Worm (Caenorhabditis elegans) whole organism, L4 larva: ENCODE measurements around the gene iars-1.

Experiments
- F26F4.8 ChIP-seq: fragments of 200-800 bp; sonication (Bioruptor generic); conservative IDR thresholded peaks from 2 replicates; pipeline ENCODE4 v1.3.6; 2022; ENCODE audit warnings: missing genetic modification characterization, missing compliant biosample characterization
- R02D3.7 ChIP-seq: fragments of 150-350 bp; sonication (generic microtip); optimal IDR thresholded peaks from 3 replicates; lab custom pipeline; 2014; ENCODE audit warnings: missing biosample characterization, missing genetic modification characterization
- Y5F2A.4 ChIP-seq: fragments of 200-800 bp; sonication (Bioruptor generic); optimal IDR thresholded peaks from 2 replicates; lab custom pipeline; 2018; ENCODE audit warnings: mild to moderate bottlenecking, missing genetic modification characterization, missing compliant biosample characterization
- ZK546.5 ChIP-seq, 2 experiments: sonication (generic microtip); optimal IDR thresholded peaks; 2 replicates each; lab custom pipeline; 2017; ENCODE audit warnings: missing biosample characterization in 2 of 2, missing genetic modification characterization in 2 of 2
- ama-1 ChIP-seq: fragments of 150-350 bp; optimal IDR thresholded peaks from 2 replicates; lab custom pipeline; 2014; ENCODE audit warnings: inconsistent platforms, mixed read lengths
- attf-4 ChIP-seq: sonication (generic microtip); optimal IDR thresholded peaks from 3 replicates; lab custom pipeline; 2017; ENCODE audit warnings: missing biosample characterization, missing genetic modification characterization
- ceh-20 ChIP-seq: fragments of 200-800 bp; sonication (Bioruptor generic); IDR thresholded peaks from 2 replicates; pipeline ENCODE4 v1.3.6; 2022; ENCODE audit warnings: missing genetic modification reagents, missing genetic modification characterization, missing compliant biosample characterization
- ceh-44 ChIP-seq: fragments of 200-800 bp; sonication (Bioruptor generic); IDR thresholded peaks from 2 replicates; pipeline ENCODE4 v1.3.6; 2022; ENCODE audit warnings: missing genetic modification reagents, missing genetic modification characterization, missing compliant biosample characterization
- cey-2 ChIP-seq: sonication (generic microtip); optimal IDR thresholded peaks from 3 replicates; lab custom pipeline; 2017; ENCODE audit warnings: missing genetic modification characterization, mild to moderate bottlenecking, missing compliant biosample characterization, antibody characterized with exemption, borderline replicate concordance; ENCODE audit not compliant: insufficient read depth
- daf-12 ChIP-seq: fragments of 150-350 bp; optimal IDR thresholded peaks from 2 replicates; lab custom pipeline; 2014; ENCODE audit warnings: missing biosample characterization, missing genetic modification reagents, missing genetic modification characterization
- daf-16 ChIP-seq, 3 experiments: sonication (generic microtip); optimal IDR thresholded peaks; 2 replicates each; lab custom pipeline; 2016 to 2017; ENCODE audit warnings: missing genetic modification characterization in 3 of 3, missing genetic modification reagents in 3 of 3, mild to moderate bottlenecking in 2 of 3, missing compliant biosample characterization in 2 of 3, missing biosample characterization in 1 of 3, moderate library complexity in 1 of 3
- dpl-1 ChIP-seq: fragments of 150-350 bp; optimal IDR thresholded peaks from 2 replicates; lab custom pipeline; 2014; ENCODE audit warnings: missing biosample characterization, missing genetic modification reagents, missing genetic modification characterization
- duxl-1 ChIP-seq: sonication (generic microtip); optimal IDR thresholded peaks from 2 replicates; lab custom pipeline; 2016; ENCODE audit warnings: mild to moderate bottlenecking, missing genetic modification characterization, moderate library complexity, missing compliant biosample characterization; ENCODE audit not compliant: poor library complexity
- dve-1 ChIP-seq: sonication (generic microtip); optimal IDR thresholded peaks from 2 replicates; lab custom pipeline; 2017; ENCODE audit warnings: antibody characterized with exemption, mild to moderate bottlenecking, missing genetic modification characterization, missing compliant biosample characterization; ENCODE audit not compliant: insufficient read depth
- fkh-10 ChIP-seq: fragments of 150-350 bp; optimal IDR thresholded peaks from 2 replicates; lab custom pipeline; 2014; ENCODE audit warnings: missing biosample characterization, missing genetic modification reagents, missing genetic modification characterization
- gei-8 ChIP-seq: fragments of 200-800 bp; sonication (Bioruptor generic); optimal IDR thresholded peaks from 2 replicates; lab custom pipeline; 2018; ENCODE audit warnings: mild to moderate bottlenecking, missing genetic modification characterization, missing compliant biosample characterization
- hlh-11 ChIP-seq: fragments of 200-800 bp; sonication (Bioruptor generic); optimal IDR thresholded peaks from 2 replicates; lab custom pipeline; 2018; ENCODE audit warnings: mild to moderate bottlenecking, missing genetic modification characterization, missing compliant biosample characterization
- hlh-30 ChIP-seq: sonication (generic microtip); optimal IDR thresholded peaks from 2 replicates; lab custom pipeline; 2017; ENCODE audit warnings: antibody characterized with exemption, mild to moderate bottlenecking, missing genetic modification characterization, missing compliant biosample characterization; ENCODE audit not compliant: insufficient read depth
- hmg-1.1 ChIP-seq: fragments of 200-800 bp; sonication (Bioruptor generic); IDR thresholded peaks from 2 replicates; pipeline ENCODE4 v1.3.6; 2022; ENCODE audit warnings: missing genetic modification reagents, missing genetic modification characterization, missing compliant biosample characterization
- lin-1 ChIP-seq: fragments of 200-800 bp; sonication (Bioruptor generic); IDR thresholded peaks from 2 replicates; pipeline ENCODE4 v1.3.6; 2022; ENCODE audit warnings: missing genetic modification reagents, missing genetic modification characterization, missing compliant biosample characterization
- lir-3 ChIP-seq: sonication (generic microtip); optimal IDR thresholded peaks from 2 replicates; lab custom pipeline; 2016; ENCODE audit warnings: mild to moderate bottlenecking, missing genetic modification characterization, missing compliant biosample characterization
- lsy-2 ChIP-seq, 2 experiments: fragments of 150-350 bp in 1 of 2; sonication (generic microtip) in 1 of 2; optimal IDR thresholded peaks; 2 replicates each; lab custom pipeline; 2014 to 2017; ENCODE audit warnings: missing biosample characterization in 2 of 2, missing genetic modification characterization in 2 of 2
- madf-9 ChIP-seq: fragments of 200-800 bp; sonication (Bioruptor generic); conservative IDR thresholded peaks from 2 replicates; pipeline ENCODE4 v1.3.6; 2022; ENCODE audit warnings: missing genetic modification reagents, missing genetic modification characterization, missing compliant biosample characterization
- mdt-29 ChIP-seq: fragments of 200-800 bp; sonication (Bioruptor generic); IDR thresholded peaks from 2 replicates; pipeline ENCODE4 v1.3.6; 2022; ENCODE audit warnings: missing genetic modification reagents, missing genetic modification characterization, missing compliant biosample characterization
- mxl-2 ChIP-seq: fragments of 200-800 bp; sonication (Bioruptor generic); conservative IDR thresholded peaks from 2 replicates; pipeline ENCODE4 v1.3.6; 2022; ENCODE audit warnings: missing genetic modification reagents, missing genetic modification characterization, missing compliant biosample characterization
- nhr-237 ChIP-seq: sonication (generic microtip); optimal IDR thresholded peaks from 2 replicates; lab custom pipeline; 2017; ENCODE audit warnings: missing biosample characterization, missing genetic modification characterization
- nhr-25 ChIP-seq: sonication (generic microtip); optimal IDR thresholded peaks from 2 replicates; lab custom pipeline; 2017; ENCODE audit warnings: missing genetic modification characterization, mild to moderate bottlenecking, missing compliant biosample characterization, antibody characterized with exemption, moderate library complexity, borderline replicate concordance; ENCODE audit not compliant: insufficient read depth
- nhr-28 ChIP-seq: fragments of 150-350 bp; optimal IDR thresholded peaks from 2 replicates; lab custom pipeline; 2014; ENCODE audit warnings: missing biosample characterization, missing genetic modification characterization
- nhr-41 ChIP-seq: fragments of 200-800 bp; sonication (Bioruptor generic); IDR thresholded peaks from 2 replicates; pipeline ENCODE4 v1.3.6; 2022; ENCODE audit warnings: missing genetic modification reagents, missing genetic modification characterization, missing compliant biosample characterization
- nhr-42 ChIP-seq: fragments of 200-800 bp; sonication (Bioruptor generic); IDR thresholded peaks from 2 replicates; pipeline ENCODE4 v1.3.6; 2022; ENCODE audit warnings: missing genetic modification characterization, missing compliant biosample characterization
- nhr-6 ChIP-seq: fragments of 150-350 bp; optimal IDR thresholded peaks from 2 replicates; lab custom pipeline; 2014; ENCODE audit warnings: missing biosample characterization, missing genetic modification characterization
- nhr-76 ChIP-seq: fragments of 150-350 bp; optimal IDR thresholded peaks from 2 replicates; lab custom pipeline; 2014; ENCODE audit warnings: missing biosample characterization, missing genetic modification characterization
- nhr-77 ChIP-seq: fragments of 150-350 bp; optimal IDR thresholded peaks from 2 replicates; lab custom pipeline; 2014; ENCODE audit warnings: missing biosample characterization, missing genetic modification characterization
- pha-4 ChIP-seq, 2 experiments: fragments of 150-350 bp in 1 of 2; fragments of 200-800 bp in 1 of 2; sonication (Bioruptor generic) in 1 of 2; IDR thresholded peaks in 1 of 2; optimal IDR thresholded peaks in 1 of 2; 2 replicates each; pipeline versions ENCODE4 v1.3.6 to Lab custom; 2014 to 2022; ENCODE audit warnings: missing genetic modification characterization in 2 of 2, missing genetic modification reagents in 2 of 2, missing biosample characterization in 1 of 2, missing compliant biosample characterization in 1 of 2
- pqm-1 ChIP-seq: sonication (generic microtip); optimal IDR thresholded peaks from 2 replicates; lab custom pipeline; 2017; ENCODE audit warnings: missing biosample characterization, missing genetic modification characterization
- rbr-2 ChIP-seq: sonication (generic microtip); optimal IDR thresholded peaks from 2 replicates; lab custom pipeline; 2016; ENCODE audit warnings: missing genotype, missing genetic modification characterization, missing compliant biosample characterization
- sdz-12 ChIP-seq: fragments of 200-800 bp; sonication (Bioruptor generic); optimal IDR thresholded peaks from 2 replicates; lab custom pipeline; 2018; ENCODE audit warnings: mild to moderate bottlenecking, missing genetic modification characterization, missing compliant biosample characterization
- spr-3 ChIP-seq: fragments of 200-800 bp; sonication (Bioruptor generic); optimal IDR thresholded peaks from 2 replicates; lab custom pipeline; 2018; ENCODE audit warnings: mild to moderate bottlenecking, missing genetic modification characterization, missing compliant biosample characterization
- tag-97 ChIP-seq: fragments of 200-800 bp; sonication (Bioruptor generic); IDR thresholded peaks from 2 replicates; pipeline ENCODE4 v1.3.6; 2022; ENCODE audit warnings: missing genetic modification characterization, missing compliant biosample characterization
- tra-1 ChIP-seq: fragments of 200-800 bp; sonication (Bioruptor generic); IDR thresholded peaks from 2 replicates; pipeline ENCODE4 v1.3.6; 2022; ENCODE audit warnings: missing genetic modification reagents, missing genetic modification characterization, missing compliant biosample characterization
- unc-39 ChIP-seq: sonication (generic microtip); optimal IDR thresholded peaks from 2 replicates; lab custom pipeline; 2017; ENCODE audit warnings: missing biosample characterization, missing genetic modification characterization
- vab-7 ChIP-seq: fragments of 200-800 bp; sonication (Bioruptor generic); IDR thresholded peaks from 2 replicates; pipeline ENCODE4 v1.3.6; 2022; ENCODE audit warnings: missing genetic modification reagents, missing genetic modification characterization, missing compliant biosample characterization
- zag-1 ChIP-seq: fragments of 150-350 bp; optimal IDR thresholded peaks from 2 replicates; lab custom pipeline; 2014; ENCODE audit warnings: missing biosample characterization, missing genetic modification characterization
- zfp-2 ChIP-seq: sonication (generic microtip); optimal IDR thresholded peaks from 2 replicates; lab custom pipeline; 2016; ENCODE audit warnings: mild to moderate bottlenecking, missing genetic modification characterization, missing compliant biosample characterization
- zfp-3 ChIP-seq: fragments of 200-800 bp; sonication (Bioruptor generic); conservative IDR thresholded peaks from 2 replicates; pipeline ENCODE4 v1.3.6; 2022; ENCODE audit warnings: missing genetic modification reagents, missing genetic modification characterization, missing compliant biosample characterization
- zip-11 ChIP-seq: fragments of 200-800 bp; sonication (Bioruptor generic); IDR thresholded peaks from 2 replicates; pipeline ENCODE4 v1.3.6; 2022; ENCODE audit warnings: missing genetic modification characterization, missing compliant biosample characterization
- zip-2 ChIP-seq: fragments of 150-350 bp; optimal IDR thresholded peaks from 2 replicates; lab custom pipeline; 2014; ENCODE audit warnings: missing biosample characterization, missing genetic modification characterization
- ztf-11 ChIP-seq: fragments of 150-350 bp; optimal IDR thresholded peaks from 2 replicates; lab custom pipeline; 2014; ENCODE audit warnings: missing biosample characterization, missing genetic modification characterization

iars-1 gene

DNA sequence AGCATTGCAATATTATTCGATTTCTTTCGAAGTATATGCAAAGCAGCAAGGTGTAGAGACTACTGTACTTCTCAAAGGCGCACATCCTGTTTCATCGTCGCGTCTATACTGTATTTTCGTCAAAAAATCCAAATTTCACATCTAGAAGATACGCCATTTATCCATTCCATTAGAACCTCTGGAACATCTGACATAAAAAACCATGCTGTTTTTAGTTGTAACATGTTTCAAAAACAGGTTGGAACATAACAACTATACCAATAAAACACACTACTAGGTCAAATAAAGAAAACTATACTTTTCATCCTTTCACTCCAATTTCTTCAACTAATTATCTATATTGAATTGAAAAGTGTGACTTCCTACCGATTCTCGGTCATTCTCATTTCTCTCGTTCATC, 8.1 kb upstream of the iars-1 start, which contains the start of gene ugt-59:
ugt-59 (plus strand) TSS at position 301 of the 400 bp plus-strand sequence.
- no peak for TF ChIP-seq ZK546.5 (tag; optimal IDR thresholded peaks at IDR 0.05; lab: Kevin White, UChicago)
- TF ChIP-seq, all 104 proteins: peak for 0

DNA sequence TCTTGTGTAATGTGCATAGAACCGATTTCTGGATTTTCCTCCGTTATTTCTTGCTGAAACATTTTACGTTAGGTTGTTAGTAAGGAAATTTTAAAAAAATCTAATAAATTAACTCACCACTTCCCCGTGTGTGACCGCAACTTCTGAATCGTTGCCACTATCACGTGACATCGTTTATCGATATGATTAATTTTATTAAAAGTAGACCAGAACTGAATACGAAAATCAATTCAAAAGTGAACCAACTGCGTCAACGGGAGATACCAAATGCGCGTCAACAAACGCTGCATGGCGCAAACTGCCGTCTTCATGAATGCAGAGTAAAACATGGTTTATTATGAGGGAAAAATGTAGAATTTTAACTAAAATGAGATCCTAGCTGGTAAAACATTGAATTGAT, 2.4 kb upstream of the iars-1 start, which contains the start of gene sir-2.1:
sir-2.1 (minus strand) TSS at position 212 of the 400 bp plus-strand sequence.
- TF ChIP-seq nhr-77 (no peak), dpl-1 (GFP tag; lab: Kevin White, UChicago) (peak; percentile 52), duxl-1 (no peak), hlh-11 (tag; lab: Kevin White, UChicago) (no peak), lin-1 (no peak), F26F4.8 (GFP tag; lab: Robert Waterston, UW) (no peak), tra-1 (no peak), nhr-237 (tag; lab: Kevin White, UChicago) (no peak), pha-4 (GFP tag; IDR thresholded peaks at IDR 0.05; lab: Robert Waterston, UW) (no peak), pha-4 (tag; optimal IDR thresholded peaks at IDR 0.05; lab: Kevin White, UChicago) (no peak), ceh-44 (GFP tag; lab: Robert Waterston, UW) (no peak), rbr-2 (tag; lab: Kevin White, UChicago) (peak; percentile 58), pqm-1 (tag; lab: Kevin White, UChicago) (no peak), zfp-2 (tag; lab: Kevin White, UChicago) (no peak), nhr-41 (no peak), mdt-29 (GFP tag; lab: Robert Waterston, UW) (no peak), vab-7 (GFP tag; lab: Robert Waterston, UW) (no peak), zip-11 (GFP tag; lab: Robert Waterston, UW) (no peak), ztf-11 (tag; lab: Kevin White, UChicago) (no peak), mxl-2 (GFP tag; lab: Robert Waterston, UW) (no peak), ceh-20 (no peak), unc-39 (tag; lab: Kevin White, UChicago) (no peak), R02D3.7 (tag; lab: Kevin White, UChicago) (no peak), gei-8 (GFP tag; lab: Kevin White, UChicago) (no peak), lir-3 (tag; lab: Kevin White, UChicago) (no peak), nhr-76 (no peak), sdz-12 (GFP tag; lab: Kevin White, UChicago) (no peak), ama-1 (lab: Kevin White, UChicago) (peak; percentile 29), Y5F2A.4 (GFP tag; lab: Kevin White, UChicago) (no peak), nhr-42 (GFP tag; lab: Robert Waterston, UW) (no peak), daf-12 (tag; lab: Kevin White, UChicago) (no peak), zfp-3 (GFP tag; lab: Robert Waterston, UW) (no peak), madf-9 (GFP tag; lab: Robert Waterston, UW) (no peak), nhr-28 (tag; lab: Kevin White, UChicago) (no peak), cey-2 (tag; lab: Kevin White, UChicago) (no peak), fkh-10 (GFP tag; lab: Kevin White, UChicago) (no peak), dve-1 (tag; lab: Kevin White, UChicago) (peak; percentile 58), zag-1 (tag; lab: Kevin White, UChicago) (no peak), zip-2 (no peak), lsy-2 (tag; optimal IDR thresholded peaks at IDR 0.05; lab: Kevin White, UChicago) (peak in 1 of 2 experiments; percentile 69), hlh-30 (tag; lab: Kevin White, UChicago) (peak; percentile 54), hmg-1.1 (GFP tag; lab: Robert Waterston, UW) (peak; percentile 57; the same call in 1 of the 2 replicates), nhr-25 (tag; lab: Kevin White, UChicago) (no peak), spr-3 (GFP tag; lab: Kevin White, UChicago) (peak; percentile 5), attf-4 (tag; lab: Kevin White, UChicago) (no peak), nhr-6 (no peak), tag-97 (GFP tag; lab: Robert Waterston, UW) (no peak), daf-16 (GFP tag; optimal IDR thresholded peaks at IDR 0.05; lab: Kevin White, UChicago) (no peak), daf-16 (tag; optimal IDR thresholded peaks at IDR 0.05; lab: Kevin White, UChicago) (peak; percentile 21)
